Fruit fly (Drosophila melanogaster) whole organism: ENCODE data around the gene CG9986.

Source experiments
- CG8478 ChIP-seq: fragments of >200 bp; optimal IDR thresholded peaks from 2 replicates; lab custom pipeline; 2018; ENCODE audit warnings: inconsistent platforms
- Dll ChIP-seq: fragments of >200 bp; optimal IDR thresholded peaks from 2 replicates; lab custom pipeline; 2017
- EcR ChIP-seq, 2 experiments: fragments of >200 bp; optimal IDR thresholded peaks; 2 replicates each; lab custom pipeline; 2017; ENCODE audit warnings: missing biosample characterization in 2 of 2, missing genetic modification characterization in 2 of 2, missing genetic modification reagents in 2 of 2
- pan ChIP-seq: fragments of >200 bp; optimal IDR thresholded peaks from 2 replicates; lab custom pipeline; 2017
- psq ChIP-seq: fragments of >200 bp; optimal IDR thresholded peaks from 2 replicates; lab custom pipeline; 2017
- usp ChIP-seq: fragments of >200 bp; optimal IDR thresholded peaks from 2 replicates; lab custom pipeline; 2017; ENCODE audit warnings: missing biosample characterization, missing genetic modification characterization, mixed read lengths

Gene CG9986

DNA sequence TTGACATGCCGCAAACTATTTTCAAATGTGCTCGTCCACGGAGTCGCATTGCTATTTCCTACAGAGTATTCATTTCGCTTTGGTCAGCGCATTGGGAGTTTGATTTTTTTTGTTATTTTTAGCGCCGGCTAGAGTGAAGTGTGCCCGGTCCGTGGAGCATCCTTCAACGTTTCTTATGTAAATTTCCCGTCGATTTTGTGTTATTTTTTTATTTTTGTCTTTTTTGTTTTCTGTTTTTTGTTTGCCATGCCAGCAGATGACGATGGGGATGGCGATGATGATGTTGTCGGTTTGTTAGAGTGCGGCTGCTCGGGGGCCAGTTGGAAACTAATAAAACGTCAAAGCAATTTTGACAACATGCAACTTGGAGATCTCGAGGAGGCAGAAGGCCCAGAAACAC lies 25.0 kb downstream of the CG9986 start:
- no peak for TF ChIP-seq EcR (GFP tag; optimal IDR thresholded peaks at IDR 0.05; lab: Kevin White, UChicago)
- TF ChIP-seq pan (lab: Kevin White, UChicago) = no peak
- no peak for TF ChIP-seq psq (lab: Kevin White, UChicago)
- TF ChIP-seq CG8478 (lab: Kevin White, UChicago) = no peak
- TF ChIP-seq Dll (lab: Kevin White, UChicago) = no peak
- TF ChIP-seq usp (GFP tag; lab: Kevin White, UChicago) = no peak

dm6 chr3R:28631753-28632152 lies 25.9 kb downstream of the CG9986 start:
- no peak for TF ChIP-seq psq (lab: Kevin White, UChicago)
- no peak for TF ChIP-seq pan (lab: Kevin White, UChicago)
- TF ChIP-seq usp (GFP tag; lab: Kevin White, UChicago) = no peak
- no peak for TF ChIP-seq Dll (lab: Kevin White, UChicago)
- no peak for TF ChIP-seq CG8478 (lab: Kevin White, UChicago)
- no peak for TF ChIP-seq EcR (GFP tag; optimal IDR thresholded peaks at IDR 0.05; lab: Kevin White, UChicago)

- no peak for TF ChIP-seq Dll (lab: Kevin White, UChicago)
Measured at dm6 chr3R:28633746-28634145, 27.9 kb downstream of the CG9986 start.

- no peak for TF ChIP-seq pan (lab: Kevin White, UChicago)
- TF ChIP-seq Dll (lab: Kevin White, UChicago) = peak; percentile 25
Measured at dm6 chr3R:28634261-28634980, 28.5 kb downstream of the CG9986 start.

- no peak for TF ChIP-seq EcR (GFP tag; optimal IDR thresholded peaks at IDR 0.05; lab: Kevin White, UChicago)
- TF ChIP-seq CG8478 (lab: Kevin White, UChicago) = peak; percentile 10
- TF ChIP-seq Dll (lab: Kevin White, UChicago) = no peak
- no peak for TF ChIP-seq usp (GFP tag; lab: Kevin White, UChicago)
- no peak for TF ChIP-seq psq (lab: Kevin White, UChicago)
Measured at dm6 chr3R:28634981-28635930, 29.4 kb downstream of the CG9986 start, which contains the start of gene CG10011. Gene CG10011 (minus strand): TSS chr3R:28635099.

- TF ChIP-seq CG8478 (lab: Kevin White, UChicago) (no peak), Dll (lab: Kevin White, UChicago) (no peak), pan (lab: Kevin White, UChicago) (no peak), EcR (GFP tag; optimal IDR thresholded peaks at IDR 0.05; lab: Kevin White, UChicago) (no peak), psq (lab: Kevin White, UChicago) (no peak)
Measured at dm6 chr3R:28636111-28636510, 30.2 kb downstream of the CG9986 start, which contains the start of gene CG9988. Gene CG9988 (plus strand): TSS chr3R:28636411.

dm6 chr3R:28642791-28643190 lies 36.9 kb downstream of the CG9986 start, which contains the start of gene CG14062:
Gene CG14062 (minus strand): TSS chr3R:28642891.
- no peak for TF ChIP-seq CG8478 (lab: Kevin White, UChicago)
- TF ChIP-seq usp (GFP tag; lab: Kevin White, UChicago) = no peak
- TF ChIP-seq pan (lab: Kevin White, UChicago) = no peak
- TF ChIP-seq psq (lab: Kevin White, UChicago) = no peak
- no peak for TF ChIP-seq Dll (lab: Kevin White, UChicago)
- no peak for TF ChIP-seq EcR (GFP tag; optimal IDR thresholded peaks at IDR 0.05; lab: Kevin White, UChicago)

dm6 chr3R:28650380-28650779 lies 44.5 kb downstream of the CG9986 start, which contains the start of gene CG31050:
Gene CG31050 (minus strand): TSS chr3R:28650480.
- TF ChIP-seq Dll (lab: Kevin White, UChicago) (no peak), usp (GFP tag; lab: Kevin White, UChicago) (no peak), CG8478 (lab: Kevin White, UChicago) (no peak), psq (lab: Kevin White, UChicago) (no peak), pan (lab: Kevin White, UChicago) (no peak), EcR (GFP tag; optimal IDR thresholded peaks at IDR 0.05; lab: Kevin White, UChicago) (no peak)

- TF ChIP-seq Dll (lab: Kevin White, UChicago) = no peak
- no peak for TF ChIP-seq pan (lab: Kevin White, UChicago)
- TF ChIP-seq CG8478 (lab: Kevin White, UChicago) = no peak
- TF ChIP-seq EcR (GFP tag; optimal IDR thresholded peaks at IDR 0.05; lab: Kevin White, UChicago) = no peak
- TF ChIP-seq usp (GFP tag; lab: Kevin White, UChicago) = no peak
- no peak for TF ChIP-seq psq (lab: Kevin White, UChicago)
Measured at dm6 chr3R:28654596-28654995, 48.7 kb downstream of the CG9986 start.

- TF ChIP-seq Dll (lab: Kevin White, UChicago) (no peak), pan (lab: Kevin White, UChicago) (peak; percentile 59)
Measured at dm6 chr3R:28656127-28656715, 50.3 kb downstream of the CG9986 start.
